Worm (Caenorhabditis elegans): Measurements from ENCODE around the gene zig-8.

DNA sequence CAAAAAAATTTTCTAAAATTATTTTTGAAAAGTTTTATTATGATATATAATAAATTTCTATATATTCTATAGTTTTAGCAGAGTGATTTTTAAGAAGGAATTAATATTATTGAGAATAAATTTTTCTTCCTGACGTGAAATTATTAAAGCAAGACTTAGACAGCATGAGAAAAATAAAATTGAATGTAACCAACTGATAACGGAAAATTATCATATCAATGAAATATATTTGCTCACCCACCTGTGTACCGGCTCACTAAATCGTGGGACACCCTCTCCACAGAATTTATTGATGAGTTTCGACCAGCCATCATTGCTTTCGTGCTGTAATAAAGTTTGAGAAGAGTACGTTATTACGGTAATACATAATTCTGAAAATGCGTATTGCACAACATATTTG, 19.7 kb downstream of the zig-8 start, which contains the start of gene bre-2:
- no peak for TF ChIP-seq elt-3 (tag; optimal IDR thresholded peaks at IDR 0.05)
- no peak for TF ChIP-seq nhr-237 (tag; optimal IDR thresholded peaks at IDR 0.05)
- no peak for TF ChIP-seq drap-1 (GFP tag; optimal IDR thresholded peaks at IDR 0.05)
- TF ChIP-seq ces-1 (GFP tag; optimal IDR thresholded peaks at IDR 0.05): no peak
- TF ChIP-seq mls-2 (tag; optimal IDR thresholded peaks at IDR 0.05): no peak
- TF ChIP-seq sptf-1 (tag; optimal IDR thresholded peaks at IDR 0.05): no peak
- no peak for TF ChIP-seq lin-13 (tag; optimal IDR thresholded peaks at IDR 0.05)
- TF ChIP-seq unc-62 (GFP tag; optimal IDR thresholded peaks at IDR 0.05): no peak
- TF ChIP-seq mab-5 (tag; optimal IDR thresholded peaks at IDR 0.05): no peak
- no peak for TF ChIP-seq M03D4.4 (tag; optimal IDR thresholded peaks at IDR 0.05)
- no peak for TF ChIP-seq nhr-28 (tag; optimal IDR thresholded peaks at IDR 0.05)
- no peak for TF ChIP-seq snpc-4 (tag; optimal IDR thresholded peaks at IDR 0.05)
- TF ChIP-seq lsy-2 (tag; optimal IDR thresholded peaks at IDR 0.05): no peak
- no peak for TF ChIP-seq tbx-8 (GFP tag; optimal IDR thresholded peaks at IDR 0.05)

Data from whole organism, mixed stage, embryonic.